Worm (Caenorhabditis elegans) whole organism, midembryonic: ENCODE measurements around the gene Y6G8.2.

Source experiments
- flt-1 ChIP-seq: fragments of 200-800 bp; sonication (Bioruptor generic); IDR thresholded peaks from 2 replicates; pipeline ENCODE4 v1.3.6; 2022; ENCODE audit warnings: missing genetic modification characterization, missing compliant biosample characterization
- klf-2 ChIP-seq: fragments of 200-800 bp; sonication (Bioruptor generic); conservative IDR thresholded peaks from 2 replicates; pipeline ENCODE4 v1.3.6; 2022; ENCODE audit warnings: missing genetic modification reagents, missing genetic modification characterization, missing compliant biosample characterization
- ref-1 ChIP-seq: fragments of 200-800 bp; sonication (Bioruptor generic); conservative IDR thresholded peaks from 2 replicates; pipeline ENCODE4 v1.3.6; 2022; ENCODE audit warnings: missing genetic modification reagents, missing genetic modification characterization, missing compliant biosample characterization
- tab-1 ChIP-seq: fragments of 200-800 bp; sonication (Bioruptor generic); IDR thresholded peaks from 2 replicates; pipeline ENCODE4 v1.3.6; 2022; ENCODE audit warnings: missing genetic modification characterization, missing compliant biosample characterization
- ztf-23 ChIP-seq: fragments of 200-800 bp; sonication (Bioruptor generic); IDR thresholded peaks from 2 replicates; pipeline ENCODE4 v1.3.6; 2022; ENCODE audit warnings: missing genetic modification reagents, missing genetic modification characterization, missing compliant biosample characterization
- ztf-29 ChIP-seq: fragments of 200-800 bp; sonication (Bioruptor generic); IDR thresholded peaks from 2 replicates; pipeline ENCODE4 v1.3.6; 2022; ENCODE audit warnings: missing genetic modification reagents, missing genetic modification characterization, missing compliant biosample characterization

ce11 chrV:17546931-17547330 lies 51.8 kb downstream of the Y6G8.2 start:
- TF ChIP-seq ztf-29 (GFP tag; lab: Robert Waterston, UW) = no peak
- no peak for TF ChIP-seq flt-1 (GFP tag; lab: Robert Waterston, UW)
- TF ChIP-seq tab-1 (GFP tag; lab: Robert Waterston, UW) = no peak
- no peak for TF ChIP-seq ztf-23 (GFP tag; lab: Robert Waterston, UW)
- TF ChIP-seq ref-1 (GFP tag; lab: Robert Waterston, UW) = no peak
- no peak for TF ChIP-seq klf-2 (GFP tag; lab: Robert Waterston, UW)
